Fruit fly (Drosophila melanogaster) S2 (cell line): ENCODE results near the gene CG2321.

Experiments
- CG8478 ChIP-seq: fragments of >200 bp; optimal IDR thresholded peaks from 2 replicates; lab custom pipeline; 2018
- CTCF ChIP-seq, 2 experiments: fragments of >200 bp; optimal IDR thresholded peaks; 2 replicates each; lab custom pipeline; 2018

- TF ChIP-seq CG8478 (lab: Kevin White, UChicago), result no peak
- TF ChIP-seq CTCF (optimal IDR thresholded peaks at IDR 0.05; lab: Kevin White, UChicago), result no peak
These were observed 31.1 kb upstream of the CG2321 start for dm6 chr3R:29520215-29520614.
